Fruit fly (Drosophila melanogaster) whole organism, embryonic: ENCODE data around the gene CG12768.

Experiments
- ATbp ChIP-seq: fragments of 200-800 bp; sonication (Bioruptor generic); optimal IDR thresholded peaks from 2 replicates; lab custom pipeline; 2017; ENCODE audit warnings: missing biosample characterization, mild to moderate bottlenecking, missing genetic modification characterization, missing genetic modification reagents
- Awh ChIP-seq: fragments of 200-800 bp; sonication (Bioruptor generic); IDR thresholded peaks from 2 replicates; pipeline ENCODE4, ENCODE4 v1.3.6; 2022; ENCODE audit warnings: missing biosample characterization, missing genetic modification characterization
- B-H2 ChIP-seq: fragments of 200-800 bp; sonication (Bioruptor generic); optimal IDR thresholded peaks from 2 replicates; lab custom pipeline; 2018; ENCODE audit warnings: missing biosample characterization, mild to moderate bottlenecking, missing genetic modification characterization
- CG11085 ChIP-seq: fragments of 200-800 bp; sonication (Bioruptor generic); IDR thresholded peaks from 2 replicates; pipeline ENCODE4 v1.3.6; 2022; ENCODE audit warnings: missing biosample characterization, missing genetic modification characterization
- CG11247 ChIP-seq: fragments of 200-800 bp; sonication (Bioruptor generic); IDR thresholded peaks from 2 replicates; pipeline ENCODE4 v1.3.6; 2022; ENCODE audit warnings: missing biosample characterization, missing genetic modification characterization
- CG1233 ChIP-seq: fragments of 200-800 bp; sonication (Bioruptor generic); optimal IDR thresholded peaks from 4 replicates; lab custom pipeline; 2018; ENCODE audit warnings: missing biosample characterization, mild to moderate bottlenecking, missing genetic modification characterization
- CG12391 ChIP-seq: fragments of 200-800 bp; sonication (Bioruptor generic); optimal IDR thresholded peaks from 3 replicates; lab custom pipeline; 2018; ENCODE audit warnings: missing biosample characterization, mild to moderate bottlenecking, missing genetic modification characterization, moderate library complexity
- CG13424 ChIP-seq: fragments of 200-800 bp; sonication (Bioruptor generic); optimal IDR thresholded peaks from 2 replicates; lab custom pipeline; 2019; ENCODE audit warnings: missing biosample characterization, mild to moderate bottlenecking, missing genetic modification characterization, moderate library complexity
- CG14050 ChIP-seq: fragments of 200-800 bp; sonication (Bioruptor generic); IDR thresholded peaks from 3 replicates; pipeline ENCODE4 v1.3.6; 2022; ENCODE audit warnings: missing biosample characterization, missing genetic modification characterization
- CG16863 ChIP-seq: fragments of 200-800 bp; sonication (Bioruptor generic); optimal IDR thresholded peaks from 3 replicates; lab custom pipeline; 2016; ENCODE audit warnings: missing biosample characterization, missing genetic modification characterization
- CG1792 ChIP-seq: fragments of 200-800 bp; sonication (Bioruptor generic); optimal IDR thresholded peaks from 2 replicates; lab custom pipeline; 2016; ENCODE audit warnings: missing biosample characterization, missing genetic modification characterization
- CG30020 ChIP-seq: fragments of 200-800 bp; optimal IDR thresholded peaks from 2 replicates; lab custom pipeline; 2019; ENCODE audit warnings: missing biosample characterization, mild to moderate bottlenecking, missing genetic modification characterization, moderate library complexity
- CG30403 ChIP-seq: fragments of 200-800 bp; sonication (Bioruptor generic); optimal IDR thresholded peaks from 3 replicates; lab custom pipeline; 2016; ENCODE audit warnings: missing biosample characterization, missing genetic modification characterization
- CG3065 ChIP-seq: fragments of 200-800 bp; sonication (Bioruptor generic); optimal IDR thresholded peaks from 2 replicates; lab custom pipeline; 2016; ENCODE audit warnings: missing biosample characterization, missing genetic modification characterization
- CG31224 ChIP-seq: fragments of 200-800 bp; sonication (Bioruptor generic); IDR thresholded peaks from 2 replicates; pipeline ENCODE4 v1.3.6; 2022; ENCODE audit warnings: missing biosample characterization, missing genetic modification characterization
- CG31441 ChIP-seq: fragments of 200-800 bp; sonication (Bioruptor generic); IDR thresholded peaks from 2 replicates; pipeline ENCODE4 v1.3.6; 2022; ENCODE audit warnings: missing biosample characterization, missing genetic modification characterization
- CG4404 ChIP-seq: fragments of 200-800 bp; sonication (Bioruptor generic); IDR thresholded peaks from 2 replicates; pipeline ENCODE4 v1.3.6; 2022; ENCODE audit warnings: missing biosample characterization, missing genetic modification characterization
- CG4424 ChIP-seq: fragments of 200-800 bp; sonication (Bioruptor generic); optimal IDR thresholded peaks from 3 replicates; lab custom pipeline; 2016; ENCODE audit warnings: missing biosample characterization, missing genetic modification characterization
- CG4730 ChIP-seq: fragments of 200-800 bp; sonication (Bioruptor generic); IDR thresholded peaks from 2 replicates; pipeline ENCODE4 v1.3.6; 2022; ENCODE audit warnings: missing biosample characterization, missing genetic modification characterization
- CG7928 ChIP-seq: fragments of 200-800 bp; sonication (Bioruptor generic); optimal IDR thresholded peaks from 2 replicates; lab custom pipeline; 2017; ENCODE audit warnings: missing biosample characterization, mild to moderate bottlenecking, missing genetic modification characterization
- Camta ChIP-seq: fragments of 200-800 bp; sonication (Bioruptor generic); optimal IDR thresholded peaks from 2 replicates; lab custom pipeline; 2016; ENCODE audit warnings: missing biosample characterization, missing genetic modification characterization
- D19B ChIP-seq: fragments of 200-800 bp; sonication (Bioruptor generic); optimal IDR thresholded peaks from 2 replicates; lab custom pipeline; 2017; ENCODE audit warnings: missing biosample characterization, mild to moderate bottlenecking, missing genetic modification characterization
- Dfd ChIP-seq, 2 experiments: fragments of >200 bp; optimal IDR thresholded peaks; 2 replicates each; lab custom pipeline; 2017; ENCODE audit warnings: missing biosample characterization in 2 of 2, missing genetic modification characterization in 2 of 2
- E2f2 ChIP-seq: fragments of 200-800 bp; sonication (Bioruptor generic); IDR thresholded peaks from 2 replicates; pipeline ENCODE4 v1.3.6; 2022; ENCODE audit warnings: missing biosample characterization, missing genetic modification characterization
- GATAe ChIP-seq: fragments of 200-800 bp; sonication (Bioruptor generic); conservative IDR thresholded peaks from 2 replicates; pipeline ENCODE4 v1.3.6; 2022; ENCODE audit warnings: missing biosample characterization, missing genetic modification characterization
- Hand ChIP-seq: fragments of 200-800 bp; sonication (Bioruptor generic); optimal IDR thresholded peaks from 2 replicates; lab custom pipeline; 2017; ENCODE audit warnings: mild to moderate bottlenecking, missing biosample characterization, missing genetic modification reagents, missing genetic modification characterization
- Hr51 ChIP-seq, 2 experiments: fragments of 200-800 bp; sonication (Bioruptor generic); optimal IDR thresholded peaks; 2 replicates in 1 of 2; 3 replicates in 1 of 2; lab custom pipeline; 2016 to 2018; ENCODE audit warnings: missing biosample characterization in 2 of 2, missing genetic modification characterization in 2 of 2, mild to moderate bottlenecking in 1 of 2, moderate library complexity in 1 of 2
- Max ChIP-seq: fragments of 200-800 bp; sonication (Bioruptor generic); optimal IDR thresholded peaks from 2 replicates; lab custom pipeline; 2016; ENCODE audit warnings: missing biosample characterization, mild to moderate bottlenecking, missing genetic modification characterization
- Opbp ChIP-seq: fragments of 200-800 bp; sonication (Bioruptor generic); IDR thresholded peaks from 3 replicates; pipeline ENCODE4 v1.3.6; 2022; ENCODE audit warnings: missing biosample characterization, missing genetic modification characterization; ENCODE audit not compliant: partially characterized antibody
- Ravus ChIP-seq: fragments of 200-800 bp; sonication (Bioruptor generic); IDR thresholded peaks from 2 replicates; pipeline ENCODE4 v1.3.6; 2022; ENCODE audit warnings: missing biosample characterization, missing genetic modification characterization
- Sox102F ChIP-seq: fragments of 200-800 bp; sonication (Bioruptor generic); optimal IDR thresholded peaks from 2 replicates; lab custom pipeline; 2018; ENCODE audit warnings: missing biosample characterization, mild to moderate bottlenecking, missing genetic modification characterization, moderate library complexity
- TFAM ChIP-seq: fragments of 200-800 bp; sonication (Bioruptor generic); optimal IDR thresholded peaks from 2 replicates; lab custom pipeline; 2017; ENCODE audit warnings: missing biosample characterization, missing genetic modification characterization, inconsistent platforms
- cg ChIP-seq: fragments of 200-800 bp; sonication (Bioruptor generic); optimal IDR thresholded peaks from 3 replicates; lab custom pipeline; 2019; ENCODE audit warnings: missing biosample characterization, mild to moderate bottlenecking, missing genetic modification characterization, moderate library complexity
- chm ChIP-seq: fragments of 200-800 bp; sonication (Bioruptor generic); IDR thresholded peaks from 2 replicates; pipeline ENCODE4 v1.3.6; 2022; ENCODE audit warnings: missing biosample characterization, missing genetic modification characterization
- danr ChIP-seq: fragments of 200-800 bp; sonication (Bioruptor generic); IDR thresholded peaks from 2 replicates; pipeline ENCODE4 v1.3.6; 2022; ENCODE audit warnings: missing biosample characterization, missing genetic modification characterization
- dm ChIP-seq: fragments of 200-800 bp; sonication (Bioruptor generic); optimal IDR thresholded peaks from 3 replicates; lab custom pipeline; 2016; ENCODE audit warnings: missing biosample characterization, missing genetic modification characterization
- dpn ChIP-seq, 2 experiments: fragments of 200-800 bp; sonication (Bioruptor generic); optimal IDR thresholded peaks; 3 replicates each; lab custom pipeline; 2016; ENCODE audit warnings: missing biosample characterization in 2 of 2, missing genetic modification characterization in 2 of 2
- esg ChIP-seq: fragments of 200-800 bp; sonication (Bioruptor generic); conservative IDR thresholded peaks from 2 replicates; pipeline ENCODE4 v1.3.6; 2022; ENCODE audit warnings: missing biosample characterization, missing genetic modification characterization
- ewg ChIP-seq: fragments of 200-800 bp; sonication (Bioruptor generic); optimal IDR thresholded peaks from 3 replicates; lab custom pipeline; 2017; ENCODE audit warnings: mild to moderate bottlenecking, missing biosample characterization, missing genetic modification reagents, missing genetic modification characterization
- gsb-n ChIP-seq: fragments of 200-800 bp; sonication (Bioruptor generic); optimal IDR thresholded peaks from 3 replicates; lab custom pipeline; 2018; ENCODE audit warnings: missing biosample characterization, mild to moderate bottlenecking, missing genetic modification characterization
- kni ChIP-seq: fragments of 200-800 bp; sonication (Bioruptor generic); optimal IDR thresholded peaks from 3 replicates; lab custom pipeline; 2017; ENCODE audit warnings: mild to moderate bottlenecking, missing biosample characterization, missing genetic modification reagents, missing genetic modification characterization
- lola ChIP-seq, 3 experiments: fragments of >200 bp in 2 of 3; fragments of 200-800 bp in 1 of 3; sonication (Bioruptor generic) in 1 of 3; optimal IDR thresholded peaks; 2 replicates each; lab custom pipeline; 2017 to 2019; ENCODE audit warnings: missing biosample characterization in 3 of 3, missing genetic modification characterization in 3 of 3, mild to moderate bottlenecking in 1 of 3, moderate library complexity in 1 of 3
- pfk ChIP-seq: fragments of 200-800 bp; sonication (Bioruptor generic); optimal IDR thresholded peaks from 2 replicates; lab custom pipeline; 2018; ENCODE audit warnings: missing biosample characterization, mild to moderate bottlenecking, missing genetic modification characterization, moderate library complexity
- scrt ChIP-seq: fragments of 200-800 bp; sonication (Bioruptor generic); optimal IDR thresholded peaks from 2 replicates; lab custom pipeline; 2018; ENCODE audit warnings: missing biosample characterization, mild to moderate bottlenecking, missing genetic modification characterization, moderate library complexity
- sd ChIP-seq: fragments of 200-800 bp; sonication (Bioruptor generic); optimal IDR thresholded peaks from 3 replicates; lab custom pipeline; 2018; ENCODE audit warnings: missing biosample characterization, mild to moderate bottlenecking, missing genetic modification characterization, moderate library complexity
- so ChIP-seq: fragments of 200-800 bp; sonication (Bioruptor generic); IDR thresholded peaks from 3 replicates; pipeline ENCODE4 v1.3.6; 2022; ENCODE audit warnings: missing biosample characterization, missing genetic modification characterization
- ssp ChIP-seq: fragments of 200-800 bp; sonication (Bioruptor generic); IDR thresholded peaks from 2 replicates; pipeline ENCODE4 v1.3.6; 2022; ENCODE audit warnings: missing biosample characterization, missing genetic modification characterization
- tio ChIP-seq: fragments of 200-800 bp; sonication (Bioruptor generic); optimal IDR thresholded peaks from 2 replicates; lab custom pipeline; 2017; ENCODE audit warnings: missing biosample characterization, missing genetic modification characterization, inconsistent platforms
- vvl ChIP-seq: fragments of 200-800 bp; sonication (Bioruptor generic); IDR thresholded peaks from 2 replicates; pipeline ENCODE4 v1.3.6; 2022; ENCODE audit warnings: missing biosample characterization, missing genetic modification characterization
- wdn ChIP-seq: fragments of 200-800 bp; sonication (Bioruptor generic); IDR thresholded peaks from 2 replicates; pipeline ENCODE4 v1.3.6; 2022; ENCODE audit warnings: missing biosample characterization, missing genetic modification characterization

The CG12768 gene

DNA sequence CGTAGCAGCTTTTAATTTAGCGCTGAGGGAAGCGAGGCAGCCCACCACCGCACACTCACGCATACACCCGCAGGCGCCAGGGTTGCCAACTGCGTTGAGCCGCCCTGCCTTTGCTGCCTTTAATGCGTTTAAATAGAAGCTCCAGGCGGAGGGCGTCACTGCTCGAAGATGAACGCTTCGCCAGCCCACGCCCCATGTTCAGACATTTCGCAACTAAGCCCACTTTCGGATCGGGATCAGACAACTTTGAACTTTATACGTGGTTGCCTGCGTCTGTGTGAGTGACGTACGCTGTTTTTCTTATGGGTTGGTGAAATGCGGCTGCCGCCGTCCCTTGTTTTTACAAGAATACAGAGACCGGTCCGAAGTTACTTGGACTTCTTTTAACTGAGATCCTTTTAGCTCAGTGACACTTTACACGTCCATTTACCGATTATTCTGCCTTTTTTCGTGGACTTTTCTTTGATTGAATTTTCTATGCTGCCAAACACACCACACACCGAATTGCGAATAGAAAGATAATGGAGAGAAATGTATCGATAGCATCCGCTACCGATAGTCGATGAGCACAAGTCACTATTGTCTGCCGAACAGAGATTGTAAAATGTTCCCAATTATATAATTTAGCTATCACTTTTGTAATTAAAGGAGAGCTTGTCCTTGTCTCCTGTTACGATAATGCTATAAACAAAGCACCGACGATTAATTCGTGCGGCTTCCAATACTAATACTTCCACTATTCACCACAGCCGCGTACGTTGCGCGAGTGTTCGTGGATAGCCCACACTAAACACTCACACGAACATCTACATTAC, 39.1 kb upstream of the CG12768 start (continued):
- no peak for TF ChIP-seq ewg (GFP tag; lab: Kevin White, UChicago)
- 0 out of 2 replicates have a peak, but pooled peaks have one; percentile 12 for TF ChIP-seq vvl (GFP tag; lab: Robert Waterston, UW)
- no peak for TF ChIP-seq CG4424 (GFP tag; lab: Kevin White, UChicago)
- TF ChIP-seq CG7928 (GFP tag; lab: Kevin White, UChicago) = peak; percentile 6
- no peak for TF ChIP-seq CG31441 (GFP tag; lab: Robert Waterston, UW)
- peak; percentile 86 for TF ChIP-seq cg (GFP tag; lab: Kevin White, UChicago)
- peak; percentile 65; the same call in 2 of the 3 replicates for TF ChIP-seq Opbp (GFP tag; lab: Robert Waterston, UW)
- TF ChIP-seq wdn (GFP tag; lab: Robert Waterston, UW) = 0 out of 2 replicates have a peak, but pooled peaks have one; percentile 12
- TF ChIP-seq Dfd (GFP tag; optimal IDR thresholded peaks at IDR 0.05; lab: Kevin White, UChicago) = no peak
- no peak for TF ChIP-seq CG4404 (GFP tag; lab: Robert Waterston, UW)
- no peak for TF ChIP-seq TFAM (GFP tag; lab: Kevin White, UChicago)
- no peak for TF ChIP-seq Hr51 (GFP tag; optimal IDR thresholded peaks at IDR 0.05; lab: Kevin White, UChicago)
- TF ChIP-seq Max (GFP tag; lab: Kevin White, UChicago) = no peak
- no peak for TF ChIP-seq E2f2 (GFP tag; lab: Robert Waterston, UW)
- TF ChIP-seq Camta (GFP tag; lab: Kevin White, UChicago) = no peak
- no peak for TF ChIP-seq GATAe
- TF ChIP-seq kni (GFP tag; lab: Kevin White, UChicago) = no peak
- TF ChIP-seq chm (GFP tag; lab: Robert Waterston, UW) = no peak
- no peak for TF ChIP-seq so (GFP tag; lab: Robert Waterston, UW)
- TF ChIP-seq sd (tag; lab: Kevin White, UChicago) = no peak
- TF ChIP-seq CG1792 = no peak
- no peak for TF ChIP-seq Ravus (GFP tag; lab: Robert Waterston, UW)
- TF ChIP-seq dpn (GFP tag; optimal IDR thresholded peaks at IDR 0.05; lab: Kevin White, UChicago) = no peak
- TF ChIP-seq CG11247 = peak; percentile 41; the same call in 1 of the 2 replicates
- no peak for TF ChIP-seq ssp
- TF ChIP-seq danr (GFP tag; lab: Robert Waterston, UW) = no peak
- no peak for TF ChIP-seq dm (GFP tag; lab: Kevin White, UChicago)
- TF ChIP-seq CG16863 (GFP tag; lab: Kevin White, UChicago) = no peak
- TF ChIP-seq D19B (GFP tag; lab: Kevin White, UChicago) = no peak
- TF ChIP-seq Hand = no peak
- TF ChIP-seq B-H2 (GFP tag; lab: Kevin White, UChicago) = no peak
- TF ChIP-seq esg (GFP tag; lab: Robert Waterston, UW) = no peak
- no peak for TF ChIP-seq scrt (GFP tag; lab: Kevin White, UChicago)
- no peak for TF ChIP-seq pfk (GFP tag; lab: Kevin White, UChicago)
- TF ChIP-seq Awh (GFP tag; lab: Robert Waterston, UW) = no peak
- TF ChIP-seq CG31224 (GFP tag; lab: Robert Waterston, UW) = no peak
- TF ChIP-seq CG30020 = no peak
- TF ChIP-seq CG12391 (tag; lab: Kevin White, UChicago) = no peak
- TF ChIP-seq CG1233 (GFP tag; lab: Kevin White, UChicago) = no peak
- TF ChIP-seq lola (GFP tag; optimal IDR thresholded peaks at IDR 0.05; lab: Kevin White, UChicago) = no peak
- TF ChIP-seq gsb-n (tag; lab: Kevin White, UChicago) = no peak
- TF ChIP-seq Sox102F (GFP tag; lab: Kevin White, UChicago) = no peak
- TF ChIP-seq CG30403 (GFP tag; lab: Kevin White, UChicago) = no peak
- peak; percentile 14 for TF ChIP-seq CG13424 (tag; lab: Kevin White, UChicago)
- TF ChIP-seq ATbp (GFP tag; lab: Kevin White, UChicago) = no peak
- no peak for TF ChIP-seq CG3065 (GFP tag; lab: Kevin White, UChicago)
- no peak for TF ChIP-seq CG14050 (GFP tag; lab: Robert Waterston, UW)
- TF ChIP-seq CG4730 (GFP tag; lab: Robert Waterston, UW) = no peak
- TF ChIP-seq tio (GFP tag; lab: Kevin White, UChicago) = no peak
- no peak for TF ChIP-seq CG11085 (GFP tag; lab: Robert Waterston, UW)
